Worm (Caenorhabditis elegans) whole organism, L1 larva: ENCODE results near the gene polh-1.

Source experiments
- C16A3.4 ChIP-seq: fragments of 150-350 bp; optimal IDR thresholded peaks from 2 replicates; lab custom pipeline; 2014; ENCODE audit warnings: missing biosample characterization, missing genetic modification characterization
- C34B4.2 ChIP-seq: sonication (generic microtip); optimal IDR thresholded peaks from 2 replicates; lab custom pipeline; 2017; ENCODE audit warnings: mild to moderate bottlenecking, missing genetic modification characterization, missing compliant biosample characterization
- F16B12.6 ChIP-seq: fragments of 150-350 bp; optimal IDR thresholded peaks from 2 replicates; lab custom pipeline; 2014; ENCODE audit warnings: missing biosample characterization, missing genetic modification characterization
- Y116A8C.19 ChIP-seq: sonication (generic microtip); optimal IDR thresholded peaks from 2 replicates; lab custom pipeline; 2016; ENCODE audit warnings: missing compliant biosample characterization, missing genetic modification characterization, borderline replicate concordance
- alr-1 ChIP-seq: fragments of 200-800 bp; sonication (Bioruptor generic); optimal IDR thresholded peaks from 2 replicates; lab custom pipeline; 2018; ENCODE audit warnings: borderline replicate concordance, mild to moderate bottlenecking, missing genetic modification characterization, missing compliant biosample characterization
- ama-1 ChIP-seq: fragments of 150-350 bp; optimal IDR thresholded peaks from 2 replicates; lab custom pipeline; 2014
- ceh-63 ChIP-seq: fragments of 200-800 bp; sonication (Bioruptor generic); optimal IDR thresholded peaks from 2 replicates; lab custom pipeline; 2018; ENCODE audit warnings: mild to moderate bottlenecking, missing genetic modification characterization, missing compliant biosample characterization
- ceh-88 ChIP-seq: fragments of 200-800 bp; sonication (Bioruptor generic); IDR thresholded peaks from 2 replicates; pipeline ENCODE4 v1.3.6; 2022; ENCODE audit warnings: missing genetic modification characterization, missing compliant biosample characterization
- ces-1 ChIP-seq: fragments of 150-350 bp; optimal IDR thresholded peaks from 2 replicates; lab custom pipeline; 2014; ENCODE audit warnings: missing biosample characterization, missing genetic modification reagents, missing genetic modification characterization
- efl-3 ChIP-seq: fragments of 200-800 bp; sonication (Bioruptor generic); optimal IDR thresholded peaks from 2 replicates; lab custom pipeline; 2018; ENCODE audit warnings: mild to moderate bottlenecking, missing genetic modification characterization, missing compliant biosample characterization
- egl-27 ChIP-seq, 2 experiments: fragments of 150-350 bp in 1 of 2; sonication (generic microtip); optimal IDR thresholded peaks; 3 replicates each; lab custom pipeline; 2017 to 2018; ENCODE audit warnings: missing biosample characterization in 2 of 2, missing genetic modification characterization in 2 of 2, missing genetic modification reagents in 2 of 2
- elt-2 ChIP-seq: sonication (generic microtip); optimal IDR thresholded peaks from 2 replicates; lab custom pipeline; 2016; ENCODE audit warnings: missing genetic modification characterization, mild to moderate bottlenecking, inconsistent platforms, missing compliant biosample characterization, missing genetic modification reagents
- elt-3 ChIP-seq, 6 experiments: fragments of 150-350 bp in 1 of 6; sonication (generic microtip); optimal IDR thresholded peaks; 2 replicates each; lab custom pipeline; 2017 to 2018; ENCODE audit warnings: missing biosample characterization in 6 of 6, missing genetic modification characterization in 6 of 6, inconsistent platforms in 1 of 6
- ets-5 ChIP-seq: fragments of 200-800 bp; sonication (Bioruptor generic); IDR thresholded peaks from 2 replicates; pipeline ENCODE4 v1.3.6; 2022; ENCODE audit warnings: missing genetic modification characterization, missing compliant biosample characterization
- fkh-10 ChIP-seq: sonication (generic microtip); optimal IDR thresholded peaks from 2 replicates; lab custom pipeline; 2017; ENCODE audit warnings: missing biosample characterization, missing genetic modification reagents, missing genetic modification characterization
- fkh-4 ChIP-seq: sonication (generic microtip); optimal IDR thresholded peaks from 2 replicates; lab custom pipeline; 2016; ENCODE audit warnings: missing compliant biosample characterization, missing genetic modification characterization, borderline replicate concordance
- fos-1 ChIP-seq: fragments of 150-350 bp; optimal IDR thresholded peaks from 2 replicates; lab custom pipeline; 2014; ENCODE audit warnings: missing biosample characterization, missing genetic modification characterization
- grh-1 ChIP-seq: fragments of 200-800 bp; sonication (Bioruptor generic); IDR thresholded peaks from 2 replicates; pipeline ENCODE4 v1.3.6; 2022; ENCODE audit warnings: missing genetic modification reagents, missing genetic modification characterization, missing compliant biosample characterization
- hlh-17 ChIP-seq: fragments of 200-800 bp; sonication (Bioruptor generic); optimal IDR thresholded peaks from 2 replicates; lab custom pipeline; 2018; ENCODE audit warnings: missing genetic modification characterization, mild to moderate bottlenecking, missing compliant biosample characterization, moderate library complexity, borderline replicate concordance
- hlh-4 ChIP-seq: sonication (generic microtip); optimal IDR thresholded peaks from 2 replicates; lab custom pipeline; 2016; ENCODE audit warnings: mild to moderate bottlenecking, missing genetic modification characterization, missing compliant biosample characterization
- irx-1 ChIP-seq: sonication (generic microtip); optimal IDR thresholded peaks from 2 replicates; lab custom pipeline; 2016; ENCODE audit warnings: missing genetic modification characterization, missing compliant biosample characterization
- isw-1 ChIP-seq: fragments of 200-800 bp; sonication (Bioruptor generic); IDR thresholded peaks from 2 replicates; pipeline ENCODE4 v1.3.6; 2022; ENCODE audit warnings: missing genetic modification characterization, missing compliant biosample characterization
- lin-13 ChIP-seq: fragments of 150-350 bp; optimal IDR thresholded peaks from 2 replicates; lab custom pipeline; 2014; ENCODE audit warnings: missing biosample characterization, missing genetic modification reagents, missing genetic modification characterization
- lin-15B ChIP-seq: fragments of 150-350 bp; sonication (generic microtip); optimal IDR thresholded peaks from 3 replicates; lab custom pipeline; 2014; ENCODE audit warnings: missing biosample characterization, missing genetic modification characterization
- lir-3 ChIP-seq: sonication (generic microtip); optimal IDR thresholded peaks from 2 replicates; lab custom pipeline; 2016; ENCODE audit warnings: mild to moderate bottlenecking, missing genetic modification characterization, moderate library complexity, missing compliant biosample characterization; ENCODE audit not compliant: poor library complexity
- lsy-2 ChIP-seq, 2 experiments: fragments of 150-350 bp; optimal IDR thresholded peaks; 2 replicates each; lab custom pipeline; 2014; ENCODE audit warnings: missing biosample characterization in 2 of 2, missing genetic modification characterization in 2 of 2
- mab-9 ChIP-seq: fragments of 200-800 bp; sonication (Bioruptor generic); IDR thresholded peaks from 2 replicates; pipeline ENCODE4 v1.3.6; 2022; ENCODE audit warnings: missing genetic modification reagents, missing genetic modification characterization, missing compliant biosample characterization
- mdl-1 ChIP-seq, 2 experiments: fragments of 150-350 bp; optimal IDR thresholded peaks; 2 replicates each; lab custom pipeline; 2014 to 2017; ENCODE audit warnings: missing biosample characterization in 2 of 2, missing genetic modification characterization in 2 of 2, inconsistent platforms in 1 of 2
- mef-2 ChIP-seq: fragments of 150-350 bp; optimal IDR thresholded peaks from 2 replicates; lab custom pipeline; 2014; ENCODE audit warnings: missing biosample characterization, missing genetic modification characterization
- nhr-12 ChIP-seq: sonication (generic microtip); optimal IDR thresholded peaks from 2 replicates; lab custom pipeline; 2017; ENCODE audit warnings: missing biosample characterization, missing genetic modification characterization
- nhr-19 ChIP-seq: fragments of 200-800 bp; sonication (Bioruptor generic); conservative IDR thresholded peaks from 2 replicates; pipeline ENCODE4 v1.3.6; 2022; ENCODE audit warnings: missing genetic modification characterization, missing compliant biosample characterization
- nhr-20 ChIP-seq: sonication (generic microtip); optimal IDR thresholded peaks from 2 replicates; lab custom pipeline; 2016; ENCODE audit warnings: mild to moderate bottlenecking, missing genetic modification characterization, missing compliant biosample characterization
- nhr-237 ChIP-seq: fragments of 150-350 bp; optimal IDR thresholded peaks from 2 replicates; lab custom pipeline; 2014; ENCODE audit warnings: missing biosample characterization, missing genetic modification characterization
- nhr-28 ChIP-seq: fragments of 150-350 bp; optimal IDR thresholded peaks from 2 replicates; lab custom pipeline; 2014; ENCODE audit warnings: missing biosample characterization, missing genetic modification characterization
- nhr-47 ChIP-seq: sonication (generic microtip); optimal IDR thresholded peaks from 2 replicates; lab custom pipeline; 2016; ENCODE audit warnings: mild to moderate bottlenecking, missing genetic modification characterization, moderate library complexity, missing compliant biosample characterization
- nhr-77 ChIP-seq: fragments of 150-350 bp; optimal IDR thresholded peaks from 2 replicates; lab custom pipeline; 2014; ENCODE audit warnings: missing biosample characterization, missing genetic modification characterization
- nhr-85 ChIP-seq: sonication (generic microtip); peaks from one replicate; lab custom pipeline; 2016; ENCODE audit warnings: missing genetic modification characterization, inconsistent platforms, missing compliant biosample characterization
- pag-3 ChIP-seq: sonication (generic microtip); optimal IDR thresholded peaks from 2 replicates; lab custom pipeline; 2017; ENCODE audit warnings: missing genetic modification characterization, mild to moderate bottlenecking, missing compliant biosample characterization, antibody characterized with exemption, borderline replicate concordance; ENCODE audit not compliant: insufficient read depth
- pax-3 ChIP-seq: fragments of 200-800 bp; sonication (Bioruptor generic); optimal IDR thresholded peaks from 2 replicates; lab custom pipeline; 2018; ENCODE audit warnings: mild to moderate bottlenecking, missing genetic modification characterization, moderate library complexity, missing compliant biosample characterization
- pqm-1 ChIP-seq: sonication (generic microtip); optimal IDR thresholded peaks from 3 replicates; lab custom pipeline; 2017; ENCODE audit warnings: missing biosample characterization, missing genetic modification characterization
- snpc-4 ChIP-seq: fragments of 150-350 bp; optimal IDR thresholded peaks from 2 replicates; lab custom pipeline; 2014; ENCODE audit warnings: missing biosample characterization, missing genetic modification characterization
- sptf-1 ChIP-seq: fragments of 150-350 bp; optimal IDR thresholded peaks from 2 replicates; lab custom pipeline; 2014; ENCODE audit warnings: missing biosample characterization, missing genetic modification characterization
- sup-37 ChIP-seq: fragments of 200-800 bp; sonication (Bioruptor generic); optimal IDR thresholded peaks from 2 replicates; lab custom pipeline; 2018; ENCODE audit warnings: mild to moderate bottlenecking, missing genetic modification characterization, missing compliant biosample characterization
- unc-130 ChIP-seq: fragments of 150-350 bp; optimal IDR thresholded peaks from 2 replicates; lab custom pipeline; 2017; ENCODE audit warnings: missing biosample characterization, missing genetic modification characterization, inconsistent platforms
- unc-30 ChIP-seq: sonication (generic microtip); optimal IDR thresholded peaks from 2 replicates; lab custom pipeline; 2017; ENCODE audit warnings: missing biosample characterization, missing genetic modification characterization
- unc-62 ChIP-seq: fragments of 150-350 bp; optimal IDR thresholded peaks from 2 replicates; lab custom pipeline; 2014; ENCODE audit warnings: missing biosample characterization, missing genetic modification reagents, missing genetic modification characterization
- unc-98 ChIP-seq: fragments of 200-800 bp; sonication (Bioruptor generic); IDR thresholded peaks from 2 replicates; pipeline ENCODE4 v1.3.6; 2022; ENCODE audit warnings: missing genetic modification characterization, missing compliant biosample characterization
- vab-15 ChIP-seq: sonication (generic microtip); optimal IDR thresholded peaks from 2 replicates; lab custom pipeline; 2017; ENCODE audit warnings: missing genotype, mild to moderate bottlenecking, missing genetic modification characterization, missing compliant biosample characterization
- xbp-1 ChIP-seq: sonication (generic microtip); optimal IDR thresholded peaks from 2 replicates; lab custom pipeline; 2016; ENCODE audit warnings: missing genetic modification characterization, missing compliant biosample characterization
- zip-4 ChIP-seq: fragments of 200-800 bp; sonication (Bioruptor generic); optimal IDR thresholded peaks from 2 replicates; lab custom pipeline; 2018; ENCODE audit warnings: mild to moderate bottlenecking, missing genetic modification characterization, moderate library complexity, missing compliant biosample characterization
- ztf-11 ChIP-seq, 2 experiments: sonication (generic microtip); optimal IDR thresholded peaks; 2 replicates each; lab custom pipeline; 2016 to 2017; ENCODE audit warnings: missing genetic modification characterization in 2 of 2, missing biosample characterization in 1 of 2, missing compliant biosample characterization in 1 of 2
- ztf-4 ChIP-seq: fragments of 150-350 bp; optimal IDR thresholded peaks from 2 replicates; lab custom pipeline; 2014; ENCODE audit warnings: missing biosample characterization, missing genetic modification characterization

The polh-1 gene

DNA sequence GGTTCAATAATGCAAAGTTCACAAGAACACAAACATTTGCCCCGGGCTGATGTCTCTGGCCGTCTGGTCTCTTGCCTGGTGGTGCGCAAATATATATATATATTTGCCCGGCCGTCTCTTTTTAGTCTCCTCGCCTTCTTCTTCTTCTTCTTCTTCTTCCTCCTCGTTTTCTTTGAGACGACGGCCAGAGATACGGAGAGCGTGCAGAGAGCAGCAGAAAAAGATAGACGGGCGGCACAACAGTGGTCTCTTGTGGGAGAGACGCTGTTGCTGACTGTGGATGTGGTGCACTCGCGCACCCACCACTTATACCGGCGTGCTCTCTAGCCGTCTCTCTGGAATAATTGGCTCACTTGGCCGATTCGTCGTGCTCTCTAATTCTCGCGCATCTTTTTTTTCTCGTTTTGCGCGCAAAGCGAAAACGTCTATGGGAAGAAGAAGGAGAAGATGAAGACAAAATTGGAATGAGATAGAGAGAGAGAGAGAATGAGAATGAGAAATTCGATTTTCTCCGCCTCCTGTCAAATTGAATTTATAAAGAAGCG lies 28.9 kb downstream of the polh-1 start:
- TF ChIP-seq ceh-63 (peak; percentile 84), mab-9 (GFP tag; lab: Robert Waterston, UW) (peak; percentile 88), nhr-85 (tag; lab: Kevin White, UChicago) (peak; percentile 100), alr-1 (tag; lab: Kevin White, UChicago) (no peak), fos-1 (peak; percentile 80), mdl-1 (tag; optimal IDR thresholded peaks at IDR 0.05; lab: Kevin White, UChicago) (peak; percentile 71 to 91), lin-15B (no peak), ama-1 (lab: Kevin White, UChicago) (no peak), nhr-12 (tag; lab: Kevin White, UChicago) (peak; percentile 41), mef-2 (peak; percentile 95), lir-3 (tag; lab: Kevin White, UChicago) (peak; percentile 72), pqm-1 (tag; lab: Kevin White, UChicago) (peak; percentile 7), sptf-1 (tag; lab: Kevin White, UChicago) (no peak), ztf-11 (tag; optimal IDR thresholded peaks at IDR 0.05; lab: Kevin White, UChicago) (peak; percentile 44 to 94), unc-30 (tag; lab: Kevin White, UChicago) (no peak), elt-2 (peak; percentile 86), efl-3 (GFP tag; lab: Kevin White, UChicago) (peak; percentile 84), C16A3.4 (tag; lab: Kevin White, UChicago) (peak; percentile 63), irx-1 (peak; percentile 98), nhr-237 (peak; percentile 85), fkh-4 (peak; percentile 86), lsy-2 (tag; optimal IDR thresholded peaks at IDR 0.05; lab: Kevin White, UChicago) (peak; percentile 86 to 90), vab-15 (tag; lab: Kevin White, UChicago) (peak; percentile 94), pag-3 (tag; lab: Kevin White, UChicago) (peak; percentile 60), zip-4 (GFP tag; lab: Kevin White, UChicago) (peak; percentile 87), nhr-20 (tag; lab: Kevin White, UChicago) (peak; percentile 100), grh-1 (peak; percentile 97), fkh-10 (peak; percentile 96), ces-1 (GFP tag; lab: Kevin White, UChicago) (peak; percentile 97), nhr-28 (tag; lab: Kevin White, UChicago) (no peak), elt-3 (tag; optimal IDR thresholded peaks at IDR 0.05; lab: Kevin White, UChicago) (peak in 5 of 6 experiments; percentile 10 to 87 (median 82)), nhr-19 (peak; percentile 97), xbp-1 (tag; lab: Kevin White, UChicago) (peak; percentile 94), F16B12.6 (tag; lab: Kevin White, UChicago) (peak; percentile 37), nhr-77 (peak; percentile 84), ceh-88 (peak; percentile 91), unc-130 (peak; percentile 48), pax-3 (tag; lab: Kevin White, UChicago) (peak; percentile 97), Y116A8C.19 (tag; lab: Kevin White, UChicago) (peak; percentile 16), hlh-4 (tag; lab: Kevin White, UChicago) (no peak), hlh-17 (GFP tag; lab: Kevin White, UChicago) (no peak), isw-1 (GFP tag; lab: Robert Waterston, UW) (peak; percentile 81), nhr-47 (peak; percentile 99), ztf-4 (tag; lab: Kevin White, UChicago) (peak; percentile 89), unc-98 (GFP tag; lab: Robert Waterston, UW) (peak; percentile 40; the same call in 1 of the 2 replicates), unc-62 (peak; percentile 93), lin-13 (GFP tag; lab: Kevin White, UChicago) (peak; percentile 78), sup-37 (peak; percentile 94), C34B4.2 (tag; lab: Kevin White, UChicago) (peak; percentile 76), egl-27 (tag; optimal IDR thresholded peaks at IDR 0.05; lab: Kevin White, UChicago) (peak; percentile 86 to 99), ets-5 (GFP tag; lab: Robert Waterston, UW) (no peak), snpc-4 (tag; lab: Kevin White, UChicago) (peak; percentile 81)
